Worm (Caenorhabditis elegans) whole organism, L1 larva: ENCODE results near the gene T04H1.12.
A peak's percentile ranks its signal among the peaks of the same experiment; 100 is the strongest.

Source experiments
- C34B4.2 ChIP-seq: sonication (generic microtip); optimal IDR thresholded peaks from 2 replicates; lab custom pipeline; 2017; ENCODE audit warnings: mild to moderate bottlenecking, missing genetic modification characterization, missing compliant biosample characterization
- Y116A8C.19 ChIP-seq: sonication (generic microtip); optimal IDR thresholded peaks from 2 replicates; lab custom pipeline; 2016; ENCODE audit warnings: missing compliant biosample characterization, missing genetic modification characterization, borderline replicate concordance
- aha-1 ChIP-seq: fragments of 150-350 bp; optimal IDR thresholded peaks from 2 replicates; lab custom pipeline; 2014; ENCODE audit warnings: missing biosample characterization, missing genetic modification characterization
- alr-1 ChIP-seq: fragments of 200-800 bp; sonication (Bioruptor generic); optimal IDR thresholded peaks from 2 replicates; lab custom pipeline; 2018; ENCODE audit warnings: borderline replicate concordance, mild to moderate bottlenecking, missing genetic modification characterization, missing compliant biosample characterization
- ama-1 ChIP-seq: fragments of 150-350 bp; optimal IDR thresholded peaks from 2 replicates; lab custom pipeline; 2014
- blmp-1 ChIP-seq: fragments of 150-350 bp; optimal IDR thresholded peaks from 2 replicates; lab custom pipeline; 2014; ENCODE audit warnings: missing biosample characterization, missing genetic modification characterization
- ceh-88 ChIP-seq: fragments of 200-800 bp; sonication (Bioruptor generic); IDR thresholded peaks from 2 replicates; pipeline ENCODE4 v1.3.6; 2022; ENCODE audit warnings: missing genetic modification characterization, missing compliant biosample characterization
- ceh-90 ChIP-seq: sonication (generic microtip); optimal IDR thresholded peaks from 2 replicates; lab custom pipeline; 2016; ENCODE audit warnings: missing genetic modification characterization, missing compliant biosample characterization
- ces-1 ChIP-seq: fragments of 150-350 bp; optimal IDR thresholded peaks from 2 replicates; lab custom pipeline; 2014; ENCODE audit warnings: missing biosample characterization, missing genetic modification reagents, missing genetic modification characterization
- dsc-1 ChIP-seq: sonication (generic microtip); optimal IDR thresholded peaks from 2 replicates; lab custom pipeline; 2016; ENCODE audit warnings: mild to moderate bottlenecking, missing genetic modification characterization, missing compliant biosample characterization
- efl-1 ChIP-seq, 4 experiments: fragments of 150-350 bp; optimal IDR thresholded peaks in 3 of 4; peaks in 1 of 4; 1 replicate in 1 of 4; 2 replicates in 3 of 4; lab custom pipeline; 2014; ENCODE audit warnings: missing biosample characterization in 2 of 4, missing genetic modification characterization in 2 of 4, missing genetic modification reagents in 2 of 4
- elt-2 ChIP-seq: sonication (generic microtip); optimal IDR thresholded peaks from 2 replicates; lab custom pipeline; 2016; ENCODE audit warnings: missing genetic modification characterization, mild to moderate bottlenecking, inconsistent platforms, missing compliant biosample characterization, missing genetic modification reagents
- elt-3 ChIP-seq, 6 experiments: fragments of 150-350 bp in 1 of 6; sonication (generic microtip); optimal IDR thresholded peaks; 2 replicates each; lab custom pipeline; 2017 to 2018; ENCODE audit warnings: missing biosample characterization in 6 of 6, missing genetic modification characterization in 6 of 6, inconsistent platforms in 1 of 6
- fkh-10 ChIP-seq: sonication (generic microtip); optimal IDR thresholded peaks from 2 replicates; lab custom pipeline; 2017; ENCODE audit warnings: missing biosample characterization, missing genetic modification reagents, missing genetic modification characterization
- fkh-8 ChIP-seq: sonication (generic microtip); optimal IDR thresholded peaks from 2 replicates; lab custom pipeline; 2016; ENCODE audit warnings: mild to moderate bottlenecking, missing genetic modification characterization, missing compliant biosample characterization
- fos-1 ChIP-seq: fragments of 150-350 bp; optimal IDR thresholded peaks from 2 replicates; lab custom pipeline; 2014; ENCODE audit warnings: missing biosample characterization, missing genetic modification characterization
- grh-1 ChIP-seq: fragments of 200-800 bp; sonication (Bioruptor generic); IDR thresholded peaks from 2 replicates; pipeline ENCODE4 v1.3.6; 2022; ENCODE audit warnings: missing genetic modification reagents, missing genetic modification characterization, missing compliant biosample characterization
- hlh-17 ChIP-seq: fragments of 200-800 bp; sonication (Bioruptor generic); optimal IDR thresholded peaks from 2 replicates; lab custom pipeline; 2018; ENCODE audit warnings: missing genetic modification characterization, mild to moderate bottlenecking, missing compliant biosample characterization, moderate library complexity, borderline replicate concordance
- hlh-4 ChIP-seq: sonication (generic microtip); optimal IDR thresholded peaks from 2 replicates; lab custom pipeline; 2016; ENCODE audit warnings: mild to moderate bottlenecking, missing genetic modification characterization, missing compliant biosample characterization
- irx-1 ChIP-seq: sonication (generic microtip); optimal IDR thresholded peaks from 2 replicates; lab custom pipeline; 2016; ENCODE audit warnings: missing genetic modification characterization, missing compliant biosample characterization
- isw-1 ChIP-seq: fragments of 200-800 bp; sonication (Bioruptor generic); IDR thresholded peaks from 2 replicates; pipeline ENCODE4 v1.3.6; 2022; ENCODE audit warnings: missing genetic modification characterization, missing compliant biosample characterization
- jun-1 ChIP-seq: fragments of 150-350 bp; optimal IDR thresholded peaks from 2 replicates; lab custom pipeline; 2014; ENCODE audit warnings: missing biosample characterization, missing genetic modification reagents, missing genetic modification characterization
- lin-13 ChIP-seq: fragments of 150-350 bp; optimal IDR thresholded peaks from 2 replicates; lab custom pipeline; 2014; ENCODE audit warnings: missing biosample characterization, missing genetic modification reagents, missing genetic modification characterization
- lin-14 ChIP-seq: fragments of 200-800 bp; sonication (Bioruptor generic); optimal IDR thresholded peaks from 2 replicates; lab custom pipeline; 2018; ENCODE audit warnings: mild to moderate bottlenecking, missing genetic modification characterization, moderate library complexity, missing compliant biosample characterization
- lin-35 ChIP-seq, 2 experiments: fragments of 150-350 bp; optimal IDR thresholded peaks; 2 replicates each; lab custom pipeline; 2014; ENCODE audit warnings: missing biosample characterization in 2 of 2, missing genetic modification characterization in 2 of 2, missing genetic modification reagents in 2 of 2
- lin-39 ChIP-seq: fragments of 150-350 bp; optimal IDR thresholded peaks from 2 replicates; lab custom pipeline; 2014; ENCODE audit warnings: missing biosample characterization, missing genetic modification reagents, missing genetic modification characterization
- lir-3 ChIP-seq: sonication (generic microtip); optimal IDR thresholded peaks from 2 replicates; lab custom pipeline; 2016; ENCODE audit warnings: mild to moderate bottlenecking, missing genetic modification characterization, moderate library complexity, missing compliant biosample characterization; ENCODE audit not compliant: poor library complexity
- mdl-1 ChIP-seq, 2 experiments: fragments of 150-350 bp; optimal IDR thresholded peaks; 2 replicates each; lab custom pipeline; 2014 to 2017; ENCODE audit warnings: missing biosample characterization in 2 of 2, missing genetic modification characterization in 2 of 2, inconsistent platforms in 1 of 2
- mef-2 ChIP-seq: fragments of 150-350 bp; optimal IDR thresholded peaks from 2 replicates; lab custom pipeline; 2014; ENCODE audit warnings: missing biosample characterization, missing genetic modification characterization
- mep-1 ChIP-seq: fragments of 150-350 bp; optimal IDR thresholded peaks from 2 replicates; lab custom pipeline; 2014; ENCODE audit warnings: missing biosample characterization, missing genetic modification characterization
- nhr-20 ChIP-seq: sonication (generic microtip); optimal IDR thresholded peaks from 2 replicates; lab custom pipeline; 2016; ENCODE audit warnings: mild to moderate bottlenecking, missing genetic modification characterization, missing compliant biosample characterization
- nhr-28 ChIP-seq: fragments of 150-350 bp; optimal IDR thresholded peaks from 2 replicates; lab custom pipeline; 2014; ENCODE audit warnings: missing biosample characterization, missing genetic modification characterization
- nhr-47 ChIP-seq: sonication (generic microtip); optimal IDR thresholded peaks from 2 replicates; lab custom pipeline; 2016; ENCODE audit warnings: mild to moderate bottlenecking, missing genetic modification characterization, moderate library complexity, missing compliant biosample characterization
- nhr-71 ChIP-seq: sonication (generic microtip); optimal IDR thresholded peaks from 2 replicates; lab custom pipeline; 2016; ENCODE audit warnings: mild to moderate bottlenecking, missing genetic modification characterization, moderate library complexity, missing compliant biosample characterization
- nhr-76 ChIP-seq: sonication (generic microtip); optimal IDR thresholded peaks from 2 replicates; lab custom pipeline; 2017; ENCODE audit warnings: missing biosample characterization, missing genetic modification characterization
- nhr-90 ChIP-seq: sonication (generic microtip); optimal IDR thresholded peaks from 2 replicates; lab custom pipeline; 2016; ENCODE audit warnings: mild to moderate bottlenecking, missing genetic modification characterization, missing compliant biosample characterization; ENCODE audit not compliant: poor library complexity
- pax-3 ChIP-seq: fragments of 200-800 bp; sonication (Bioruptor generic); optimal IDR thresholded peaks from 2 replicates; lab custom pipeline; 2018; ENCODE audit warnings: mild to moderate bottlenecking, missing genetic modification characterization, moderate library complexity, missing compliant biosample characterization
- pqm-1 ChIP-seq: sonication (generic microtip); optimal IDR thresholded peaks from 3 replicates; lab custom pipeline; 2017; ENCODE audit warnings: missing biosample characterization, missing genetic modification characterization
- snu-23 ChIP-seq: sonication (generic microtip); optimal IDR thresholded peaks from 2 replicates; lab custom pipeline; 2016; ENCODE audit warnings: missing genetic modification characterization, missing compliant biosample characterization
- sox-4 ChIP-seq: sonication (generic microtip); optimal IDR thresholded peaks from 2 replicates; lab custom pipeline; 2016; ENCODE audit warnings: missing genetic modification characterization, missing compliant biosample characterization
- sptf-1 ChIP-seq: fragments of 150-350 bp; optimal IDR thresholded peaks from 2 replicates; lab custom pipeline; 2014; ENCODE audit warnings: missing biosample characterization, missing genetic modification characterization
- sup-37 ChIP-seq: fragments of 200-800 bp; sonication (Bioruptor generic); optimal IDR thresholded peaks from 2 replicates; lab custom pipeline; 2018; ENCODE audit warnings: mild to moderate bottlenecking, missing genetic modification characterization, missing compliant biosample characterization
- tbx-2 ChIP-seq: sonication (generic microtip); optimal IDR thresholded peaks from 2 replicates; lab custom pipeline; 2016; ENCODE audit warnings: missing genetic modification characterization, missing compliant biosample characterization
- tlp-1 ChIP-seq: fragments of 150-350 bp; optimal IDR thresholded peaks from 2 replicates; lab custom pipeline; 2014; ENCODE audit warnings: missing biosample characterization, missing genetic modification characterization
- unc-130 ChIP-seq: fragments of 150-350 bp; optimal IDR thresholded peaks from 2 replicates; lab custom pipeline; 2017; ENCODE audit warnings: missing biosample characterization, missing genetic modification characterization, inconsistent platforms
- unc-98 ChIP-seq: fragments of 200-800 bp; sonication (Bioruptor generic); IDR thresholded peaks from 2 replicates; pipeline ENCODE4 v1.3.6; 2022; ENCODE audit warnings: missing genetic modification characterization, missing compliant biosample characterization
- xbp-1 ChIP-seq: sonication (generic microtip); optimal IDR thresholded peaks from 2 replicates; lab custom pipeline; 2016; ENCODE audit warnings: missing genetic modification characterization, missing compliant biosample characterization
- zip-4 ChIP-seq: fragments of 200-800 bp; sonication (Bioruptor generic); optimal IDR thresholded peaks from 2 replicates; lab custom pipeline; 2018; ENCODE audit warnings: mild to moderate bottlenecking, missing genetic modification characterization, moderate library complexity, missing compliant biosample characterization
- ztf-11 ChIP-seq, 2 experiments: sonication (generic microtip); optimal IDR thresholded peaks; 2 replicates each; lab custom pipeline; 2016 to 2017; ENCODE audit warnings: missing genetic modification characterization in 2 of 2, missing biosample characterization in 1 of 2, missing compliant biosample characterization in 1 of 2

Gene T04H1.12

ce11 chrV:12300780-12301460 lies 45.5 kb downstream of the T04H1.12 start (continued):
- no peak for TF ChIP-seq pqm-1 (tag; lab: Kevin White, UChicago)
- peak; percentile 77 for TF ChIP-seq irx-1
- TF ChIP-seq lin-13 (GFP tag; lab: Kevin White, UChicago) = no peak
- no peak for TF ChIP-seq nhr-28
- TF ChIP-seq lir-3 (tag; lab: Kevin White, UChicago) = peak; percentile 34
- peak; percentile 52 for TF ChIP-seq nhr-20 (tag; lab: Kevin White, UChicago)
- TF ChIP-seq nhr-76 = no peak
- no peak for TF ChIP-seq unc-98 (GFP tag; lab: Robert Waterston, UW)
- TF ChIP-seq xbp-1 (tag; lab: Kevin White, UChicago) = no peak
- peak in 1 of 2 experiments; percentile 36 for TF ChIP-seq mdl-1 (tag; optimal IDR thresholded peaks at IDR 0.05; lab: Kevin White, UChicago)
- no peak for TF ChIP-seq sox-4 (tag; lab: Kevin White, UChicago)
- TF ChIP-seq jun-1 = no peak
- no peak for TF ChIP-seq ces-1 (GFP tag; lab: Kevin White, UChicago)
- TF ChIP-seq isw-1 (GFP tag; lab: Robert Waterston, UW) = no peak
- TF ChIP-seq unc-130 (tag; lab: Kevin White, UChicago) = peak; percentile 62
- no peak for TF ChIP-seq ceh-88
- TF ChIP-seq ama-1 (lab: Kevin White, UChicago) = no peak
- no peak for TF ChIP-seq C34B4.2 (tag; lab: Kevin White, UChicago)
- peak in 1 of 2 experiments; percentile 60 for TF ChIP-seq lin-35 (GFP tag; optimal IDR thresholded peaks at IDR 0.05; lab: Kevin White, UChicago)
- TF ChIP-seq mep-1 (tag; lab: Kevin White, UChicago) = peak; percentile 43
- TF ChIP-seq tlp-1 (tag; lab: Kevin White, UChicago) = no peak
- TF ChIP-seq mef-2 (tag; lab: Kevin White, UChicago) = no peak
- no peak for TF ChIP-seq aha-1 (tag; lab: Kevin White, UChicago)
- TF ChIP-seq ceh-90 (tag; lab: Kevin White, UChicago) = no peak
- peak; percentile 50 for TF ChIP-seq tbx-2
- TF ChIP-seq Y116A8C.19 = no peak
- TF ChIP-seq pax-3 = peak; percentile 11
- no peak for TF ChIP-seq dsc-1 (tag; lab: Kevin White, UChicago)
- no peak for TF ChIP-seq zip-4 (GFP tag; lab: Kevin White, UChicago)
- TF ChIP-seq hlh-17 (GFP tag; lab: Kevin White, UChicago) = no peak
- peak; percentile 24 for TF ChIP-seq blmp-1 (tag; lab: Kevin White, UChicago)
- TF ChIP-seq fkh-10 (GFP tag; lab: Kevin White, UChicago) = no peak
- no peak for TF ChIP-seq sup-37 (GFP tag; lab: Kevin White, UChicago)
- TF ChIP-seq ztf-11 (tag; optimal IDR thresholded peaks at IDR 0.05; lab: Kevin White, UChicago) = no peak
- TF ChIP-seq fkh-8 (tag; lab: Kevin White, UChicago) = no peak
- TF ChIP-seq snu-23 = peak; percentile 60
- TF ChIP-seq sptf-1 (tag; lab: Kevin White, UChicago) = no peak
- TF ChIP-seq hlh-4 (tag; lab: Kevin White, UChicago) = no peak
- no peak for TF ChIP-seq nhr-47 (tag; lab: Kevin White, UChicago)
- TF ChIP-seq fos-1 = no peak
- TF ChIP-seq lin-39 (tag; lab: Kevin White, UChicago) = no peak
- TF ChIP-seq, all 84 proteins: peak for 22

- TF ChIP-seq grh-1 (GFP tag; lab: Robert Waterston, UW) (no peak), lin-35 (GFP tag; optimal IDR thresholded peaks at IDR 0.05; lab: Kevin White, UChicago) (peak in 1 of 2 experiments; percentile 25), lin-14 (peak; percentile 25), nhr-71 (tag; lab: Kevin White, UChicago) (peak; percentile 43), elt-2 (tag; lab: Kevin White, UChicago) (peak; percentile 72), elt-3 (tag; optimal IDR thresholded peaks at IDR 0.05; lab: Kevin White, UChicago) (peak in 1 of 6 experiments; percentile 10), ceh-90 (tag; lab: Kevin White, UChicago) (no peak), efl-1 (optimal IDR thresholded peaks at IDR 0.05; lab: Kevin White, UChicago) (no peak), efl-1 (GFP tag; optimal IDR thresholded peaks at IDR 0.05 in 1 of 2; lab: Kevin White, UChicago) (peak in 1 of 2 experiments; percentile 90), nhr-90 (tag; lab: Kevin White, UChicago) (peak; percentile 40), alr-1 (tag; lab: Kevin White, UChicago) (no peak), mep-1 (tag; lab: Kevin White, UChicago) (no peak)
These were observed 46.6 kb downstream of the T04H1.12 start, which contains the start of the genes frm-7 and F55C5.17 for ce11 chrV:12301985-12302591. frm-7 (plus strand) TSS chrV:12302484. F55C5.17 (plus strand) TSS chrV:12302541.
